Fruit fly (Drosophila melanogaster) whole organism, pupa: Measurements from ENCODE around the gene Dyro.

Source experiments
- CG32121 ChIP-seq: fragments of 200-800 bp; sonication (Bioruptor generic); IDR thresholded peaks from 2 replicates; pipeline ENCODE4 v1.3.6; 2022; ENCODE audit warnings: missing biosample characterization, missing genetic modification characterization
- CG8159 ChIP-seq: fragments of 200-800 bp; sonication (Bioruptor generic); optimal IDR thresholded peaks from 3 replicates; lab custom pipeline; 2018; ENCODE audit warnings: missing biosample characterization, mild to moderate bottlenecking, missing genetic modification characterization, moderate library complexity
- rn ChIP-seq: fragments of 200-800 bp; sonication (Bioruptor generic); IDR thresholded peaks from 2 replicates; pipeline ENCODE4 v1.3.6; 2022; ENCODE audit warnings: missing biosample characterization, missing genetic modification characterization

DNA sequence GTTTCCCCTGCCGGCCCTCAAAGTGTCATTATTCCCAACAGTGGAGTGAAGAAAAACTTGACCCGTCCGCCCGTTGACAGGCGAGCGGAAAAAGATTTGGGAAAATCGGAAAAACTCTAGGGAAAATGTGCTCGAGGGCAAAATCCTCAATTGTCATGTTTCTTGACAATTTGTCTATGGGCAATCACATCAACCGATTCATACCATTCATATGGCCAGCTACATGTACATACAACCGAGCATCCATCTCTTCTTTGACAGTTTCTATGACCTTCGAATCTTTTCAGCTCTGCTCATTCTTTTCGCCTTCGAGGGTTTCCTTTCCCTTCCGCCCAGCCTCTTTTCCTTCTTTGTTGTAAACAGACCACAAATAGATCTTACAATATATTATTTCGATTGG lies 36.0 kb downstream of the Dyro start:
- no peak for TF ChIP-seq CG8159
- TF ChIP-seq CG32121, result no peak
- TF ChIP-seq rn (GFP tag; lab: Robert Waterston, UW), result no peak
